Worm (Caenorhabditis elegans) whole organism, young adult: ENCODE measurements around the gene glb-15.

Experiments used
- B0336.3 ChIP-seq: fragments of 200-800 bp; sonication (Bioruptor generic); IDR thresholded peaks from 2 replicates; pipeline ENCODE4 v1.3.6; 2022; ENCODE audit warnings: missing genetic modification characterization, missing compliant biosample characterization
- D2030.7 ChIP-seq: fragments of 200-800 bp; sonication (Bioruptor generic); IDR thresholded peaks from 2 replicates; pipeline ENCODE4 v1.3.6; 2022; ENCODE audit warnings: missing genetic modification reagents, missing genetic modification characterization, missing compliant biosample characterization
- F23B12.7 ChIP-seq: sonication (generic microtip); optimal IDR thresholded peaks from 2 replicates; lab custom pipeline; 2017; ENCODE audit warnings: missing genetic modification characterization, mild to moderate bottlenecking, missing compliant biosample characterization, antibody characterized with exemption, moderate library complexity; ENCODE audit not compliant: insufficient read depth
- F37B4.10 ChIP-seq: fragments of 200-800 bp; sonication (Bioruptor generic); IDR thresholded peaks from 2 replicates; pipeline ENCODE4 v1.3.6; 2022; ENCODE audit warnings: missing genetic modification characterization, missing compliant biosample characterization
- F52B5.7 ChIP-seq: sonication (generic microtip); optimal IDR thresholded peaks from 2 replicates; lab custom pipeline; 2016; ENCODE audit warnings: mild to moderate bottlenecking, missing genetic modification characterization, missing compliant biosample characterization
- T07F8.4 ChIP-seq: sonication (generic microtip); optimal IDR thresholded peaks from 2 replicates; lab custom pipeline; 2016; ENCODE audit warnings: mild to moderate bottlenecking, missing genetic modification characterization, moderate library complexity, missing compliant biosample characterization
- Y67H2A.10 ChIP-seq: fragments of 200-800 bp; sonication (Bioruptor generic); conservative IDR thresholded peaks from 2 replicates; pipeline ENCODE4 v1.3.6; 2022; ENCODE audit warnings: missing genetic modification reagents, missing genetic modification characterization, missing compliant biosample characterization
- ama-1 ChIP-seq, 3 experiments: fragments of 150-350 bp in 1 of 3; sonication (generic microtip) in 2 of 3; optimal IDR thresholded peaks; 2 replicates each; lab custom pipeline; 2014 to 2018; ENCODE audit warnings: missing biosample characterization in 2 of 3, missing genetic modification characterization in 2 of 3, missing genetic modification reagents in 2 of 3
- aptf-2 ChIP-seq: fragments of 200-800 bp; sonication (Bioruptor generic); conservative IDR thresholded peaks from 2 replicates; pipeline ENCODE4 v1.3.6; 2022; ENCODE audit warnings: missing genetic modification reagents, missing genetic modification characterization, missing compliant biosample characterization
- aptf-3 ChIP-seq: fragments of 200-800 bp; sonication (Bioruptor generic); IDR thresholded peaks from 2 replicates; pipeline ENCODE4 v1.3.6; 2022; ENCODE audit warnings: missing genetic modification characterization, missing compliant biosample characterization
- athp-1 ChIP-seq: sonication (generic microtip); optimal IDR thresholded peaks from 2 replicates; lab custom pipeline; 2017; ENCODE audit warnings: mild to moderate bottlenecking, missing genetic modification characterization, missing compliant biosample characterization
- attf-6 ChIP-seq: fragments of 200-800 bp; sonication (Bioruptor generic); IDR thresholded peaks from 2 replicates; pipeline ENCODE4 v1.3.6; 2022; ENCODE audit warnings: missing genetic modification reagents, missing genetic modification characterization, missing compliant biosample characterization
- bed-1 ChIP-seq: fragments of 200-800 bp; sonication (Bioruptor generic); IDR thresholded peaks from 2 replicates; pipeline ENCODE4 v1.3.6; 2022; ENCODE audit warnings: missing genetic modification reagents, missing genetic modification characterization, missing compliant biosample characterization
- cebp-1 ChIP-seq, 2 experiments: fragments of 200-800 bp in 1 of 2; sonication (Bioruptor generic) in 1 of 2; sonication (generic microtip) in 1 of 2; IDR thresholded peaks in 1 of 2; optimal IDR thresholded peaks in 1 of 2; 2 replicates each; pipeline versions ENCODE4 v1.3.6 to Lab custom; 2017 to 2022; ENCODE audit warnings: missing compliant biosample characterization in 2 of 2, missing genetic modification characterization in 2 of 2, mild to moderate bottlenecking in 1 of 2, missing genetic modification reagents in 1 of 2, moderate library complexity in 1 of 2
- ceh-27 ChIP-seq: fragments of 200-800 bp; sonication (Bioruptor generic); optimal IDR thresholded peaks from 2 replicates; lab custom pipeline; 2018; ENCODE audit warnings: mild to moderate bottlenecking, missing genetic modification characterization, moderate library complexity, missing compliant biosample characterization
- ceh-58 ChIP-seq: fragments of 200-800 bp; sonication (Bioruptor generic); IDR thresholded peaks from 2 replicates; pipeline ENCODE4 v1.3.6; 2022; ENCODE audit warnings: missing genetic modification characterization, missing compliant biosample characterization
- ceh-79 ChIP-seq: sonication (generic microtip); optimal IDR thresholded peaks from 2 replicates; lab custom pipeline; 2017; ENCODE audit warnings: mild to moderate bottlenecking, missing genetic modification characterization, missing compliant biosample characterization
- ceh-91 ChIP-seq: fragments of 200-800 bp; sonication (Bioruptor generic); IDR thresholded peaks from 2 replicates; pipeline ENCODE4 v1.3.6; 2022; ENCODE audit warnings: missing genetic modification reagents, missing genetic modification characterization, missing compliant biosample characterization
- die-1 ChIP-seq: sonication (generic microtip); optimal IDR thresholded peaks from 2 replicates; lab custom pipeline; 2016; ENCODE audit warnings: missing genotype, mild to moderate bottlenecking, missing genetic modification characterization, missing compliant biosample characterization
- dpff-1 ChIP-seq: sonication (generic microtip); optimal IDR thresholded peaks from 2 replicates; lab custom pipeline; 2017; ENCODE audit warnings: mild to moderate bottlenecking, missing genetic modification characterization, missing compliant biosample characterization
- efl-1 ChIP-seq: fragments of 150-350 bp; optimal IDR thresholded peaks from 2 replicates; lab custom pipeline; 2014; ENCODE audit warnings: missing biosample characterization, missing genetic modification reagents, missing genetic modification characterization
- egl-18 ChIP-seq: fragments of 200-800 bp; sonication (Bioruptor generic); IDR thresholded peaks from 2 replicates; pipeline ENCODE4 v1.3.6; 2022; ENCODE audit warnings: missing genetic modification reagents, missing genetic modification characterization, missing compliant biosample characterization
- egl-44 ChIP-seq: fragments of 200-800 bp; sonication (Bioruptor generic); IDR thresholded peaks from 2 replicates; pipeline ENCODE4 v1.3.6; 2022; ENCODE audit warnings: missing genetic modification reagents, missing genetic modification characterization, missing compliant biosample characterization
- ekl-4 ChIP-seq: fragments of 200-800 bp; sonication (Bioruptor generic); IDR thresholded peaks from 2 replicates; pipeline ENCODE4 v1.3.6; 2022; ENCODE audit warnings: missing genetic modification reagents, missing genetic modification characterization, missing compliant biosample characterization
- ets-4 ChIP-seq: fragments of 200-800 bp; sonication (Bioruptor generic); optimal IDR thresholded peaks from 2 replicates; lab custom pipeline; 2018; ENCODE audit warnings: mild to moderate bottlenecking, missing genetic modification characterization, missing compliant biosample characterization
- fkh-3 ChIP-seq: sonication (generic microtip); optimal IDR thresholded peaks from 2 replicates; lab custom pipeline; 2016; ENCODE audit warnings: mild to moderate bottlenecking, missing genetic modification characterization, missing compliant biosample characterization
- hsf-1 ChIP-seq: fragments of 200-800 bp; sonication (Bioruptor generic); IDR thresholded peaks from 2 replicates; pipeline ENCODE4 v1.3.6; 2022; ENCODE audit warnings: missing genetic modification reagents, missing genetic modification characterization, missing compliant biosample characterization
- let-526 ChIP-seq: fragments of 200-800 bp; sonication (Bioruptor generic); IDR thresholded peaks from 2 replicates; pipeline ENCODE4 v1.3.6; 2022; ENCODE audit warnings: missing genetic modification reagents, missing genetic modification characterization, missing compliant biosample characterization
- lin-35 ChIP-seq, 3 experiments: fragments of 150-350 bp in 2 of 3; sonication (generic microtip) in 1 of 3; optimal IDR thresholded peaks; 2 replicates each; lab custom pipeline; 2014 to 2018; ENCODE audit warnings: missing biosample characterization in 3 of 3, missing genetic modification characterization in 3 of 3, missing genetic modification reagents in 3 of 3
- lin-40 ChIP-seq: sonication (generic microtip); optimal IDR thresholded peaks from 2 replicates; lab custom pipeline; 2016; ENCODE audit warnings: missing genetic modification characterization, mild to moderate bottlenecking, missing compliant biosample characterization, missing genotype, missing genetic modification reagents
- lir-1 ChIP-seq: fragments of 200-800 bp; sonication (Bioruptor generic); conservative IDR thresholded peaks from 2 replicates; pipeline ENCODE4 v1.3.6; 2022; ENCODE audit warnings: missing genetic modification reagents, missing genetic modification characterization, missing compliant biosample characterization
- madf-8 ChIP-seq: fragments of 200-800 bp; sonication (Bioruptor generic); conservative IDR thresholded peaks from 2 replicates; pipeline ENCODE4 v1.3.6; 2022; ENCODE audit warnings: missing genetic modification reagents, missing genetic modification characterization, missing compliant biosample characterization
- nfya-2 ChIP-seq: fragments of 200-800 bp; sonication (Bioruptor generic); IDR thresholded peaks from 2 replicates; pipeline ENCODE4 v1.3.6; 2022; ENCODE audit warnings: missing genetic modification reagents, missing genetic modification characterization, missing compliant biosample characterization
- nhr-179 ChIP-seq: sonication (generic microtip); optimal IDR thresholded peaks from 2 replicates; lab custom pipeline; 2016; ENCODE audit warnings: mild to moderate bottlenecking, missing genetic modification characterization, missing compliant biosample characterization
- nhr-80 ChIP-seq: sonication (generic microtip); optimal IDR thresholded peaks from 2 replicates; lab custom pipeline; 2016; ENCODE audit warnings: missing genetic modification characterization, missing compliant biosample characterization
- pbrm-1 ChIP-seq: fragments of 200-800 bp; sonication (Bioruptor generic); IDR thresholded peaks from 2 replicates; pipeline ENCODE4 v1.3.6; 2022; ENCODE audit warnings: missing genetic modification reagents, missing genetic modification characterization, missing compliant biosample characterization
- sea-2 ChIP-seq: fragments of 200-800 bp; sonication (Bioruptor generic); IDR thresholded peaks from 2 replicates; pipeline ENCODE4 v1.3.6; 2022; ENCODE audit warnings: missing genetic modification characterization, missing compliant biosample characterization
- snpc-1.1 ChIP-seq: sonication (generic microtip); optimal IDR thresholded peaks from 2 replicates; lab custom pipeline; 2017; ENCODE audit warnings: missing genetic modification characterization, mild to moderate bottlenecking, missing compliant biosample characterization, antibody characterized with exemption, moderate library complexity, missing genotype, missing genetic modification reagents; ENCODE audit not compliant: insufficient read depth
- snpc-4 ChIP-seq, 5 experiments: fragments of 150-350 bp in 1 of 5; sonication (generic microtip) in 4 of 5; optimal IDR thresholded peaks; 2 replicates each; lab custom pipeline; 2014 to 2018; ENCODE audit warnings: missing genetic modification characterization in 5 of 5, missing biosample characterization in 3 of 5, antibody characterized with exemption in 2 of 5, mild to moderate bottlenecking in 2 of 5, missing compliant biosample characterization in 2 of 5, missing genotype in 2 of 5, moderate library complexity in 2 of 5, missing genetic modification reagents in 1 of 5
- unc-130 ChIP-seq: sonication (generic microtip); optimal IDR thresholded peaks from 2 replicates; lab custom pipeline; 2016; ENCODE audit warnings: missing genetic modification reagents, missing genetic modification characterization, missing compliant biosample characterization
- xnd-1 ChIP-seq: sonication (generic microtip); optimal IDR thresholded peaks from 2 replicates; lab custom pipeline; 2016; ENCODE audit warnings: missing genotype, missing genetic modification reagents, missing genetic modification characterization, missing compliant biosample characterization
- ztf-25 ChIP-seq: fragments of 200-800 bp; sonication (Bioruptor generic); IDR thresholded peaks from 2 replicates; pipeline ENCODE4 v1.3.6; 2022; ENCODE audit warnings: missing genetic modification reagents, missing genetic modification characterization, missing compliant biosample characterization

glb-15 gene

DNA sequence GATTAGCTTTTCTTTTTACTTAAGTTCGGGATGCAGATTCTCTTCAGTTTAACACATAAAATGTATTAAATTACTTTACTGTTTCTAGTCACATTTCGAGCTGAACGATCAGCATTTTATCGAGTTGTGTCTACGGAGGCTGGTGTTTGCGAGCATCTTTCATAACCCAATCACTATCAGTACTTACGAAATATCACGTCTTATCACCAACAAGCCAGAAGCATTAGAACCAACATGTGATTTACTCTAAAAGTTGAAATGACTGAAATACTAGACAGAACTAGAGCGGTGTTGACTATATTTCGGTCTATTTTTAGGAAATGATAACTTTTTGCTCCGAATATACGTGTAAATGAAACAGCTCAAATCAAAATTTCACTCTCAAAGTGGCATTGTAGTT, 30.4 kb upstream of the glb-15 start:
- TF ChIP-seq egl-18 (GFP tag; lab: Robert Waterston, UW) (no peak), nhr-80 (tag; lab: Kevin White, UChicago) (peak; percentile 47), cebp-1 (GFP tag; IDR thresholded peaks at IDR 0.05; lab: Robert Waterston, UW) (peak; percentile 88), cebp-1 (tag; optimal IDR thresholded peaks at IDR 0.05; lab: Kevin White, UChicago) (peak; percentile 87)

DNA sequence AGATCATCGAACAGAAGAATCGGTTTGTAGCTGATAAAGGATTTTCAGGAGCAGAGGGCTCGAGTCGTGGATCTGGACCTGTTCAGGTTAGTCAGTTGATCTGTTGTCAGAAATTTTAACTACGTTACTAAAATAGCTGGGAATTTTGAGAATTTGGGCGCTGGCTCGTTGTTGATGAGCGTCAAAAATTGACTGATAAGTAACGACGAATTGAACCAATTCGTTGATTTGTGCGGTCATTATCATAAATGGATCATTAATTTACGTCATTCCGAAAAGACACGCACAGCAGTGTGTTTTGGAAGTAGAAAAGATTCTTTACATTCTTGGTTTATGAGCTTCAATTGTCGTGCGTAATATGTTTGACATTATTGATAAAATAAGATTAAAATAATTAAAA, 29.7 kb upstream of the glb-15 start:
- TF ChIP-seq F23B12.7 (tag; lab: Kevin White, UChicago): no peak
- TF ChIP-seq die-1 (tag; lab: Kevin White, UChicago): no peak
- TF ChIP-seq ama-1 (optimal IDR thresholded peaks at IDR 0.05; lab: Kevin White, UChicago): no peak
- TF ChIP-seq ama-1 (GFP tag; optimal IDR thresholded peaks at IDR 0.05; lab: Kevin White, UChicago): no peak
- no peak for TF ChIP-seq efl-1
- TF ChIP-seq egl-18 (GFP tag; lab: Robert Waterston, UW): no peak
- no peak for TF ChIP-seq Y67H2A.10 (GFP tag; lab: Robert Waterston, UW)
- no peak for TF ChIP-seq nhr-179
- no peak for TF ChIP-seq nfya-2 (GFP tag; lab: Robert Waterston, UW)
- no peak for TF ChIP-seq F37B4.10
- no peak for TF ChIP-seq ekl-4 (GFP tag; lab: Robert Waterston, UW)
- no peak for TF ChIP-seq lir-1 (GFP tag; lab: Robert Waterston, UW)
- TF ChIP-seq aptf-2 (GFP tag; lab: Robert Waterston, UW): no peak
- TF ChIP-seq dpff-1: no peak
- TF ChIP-seq ceh-27 (GFP tag; lab: Kevin White, UChicago): no peak
- TF ChIP-seq xnd-1 (tag; lab: Kevin White, UChicago): no peak

DNA sequence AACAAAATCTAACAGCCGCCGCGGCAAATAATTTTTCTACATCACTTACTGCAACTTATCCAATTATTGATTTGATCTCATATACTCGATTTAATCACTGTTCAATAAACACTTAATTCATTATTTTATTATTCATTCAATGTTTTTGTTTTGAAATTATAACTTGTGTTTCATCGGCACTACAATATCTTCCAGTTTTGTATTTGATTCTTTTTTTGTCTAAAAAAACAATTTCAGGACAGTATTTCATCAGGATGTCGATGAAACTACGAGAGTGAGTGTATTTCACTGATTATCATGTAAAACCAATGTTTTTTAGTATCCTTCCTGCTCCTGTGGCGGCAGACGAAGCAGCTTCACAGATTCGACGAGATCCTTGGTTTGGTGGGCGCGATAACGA, 27.2 kb upstream of the glb-15 start, which contains the start of gene skp-1:
skp-1 (plus strand) TSS at position 238 of the 400 bp plus-strand sequence.
- no peak for TF ChIP-seq egl-44 (GFP tag; lab: Robert Waterston, UW)
- no peak for TF ChIP-seq F52B5.7 (tag; lab: Kevin White, UChicago)
- TF ChIP-seq fkh-3 (tag; lab: Kevin White, UChicago): no peak
- no peak for TF ChIP-seq ceh-91 (GFP tag; lab: Robert Waterston, UW)
- no peak for TF ChIP-seq D2030.7 (GFP tag; lab: Robert Waterston, UW)
- TF ChIP-seq B0336.3: no peak; the same call in 1 of the 2 replicates
- TF ChIP-seq hsf-1 (GFP tag; lab: Robert Waterston, UW): no peak
- TF ChIP-seq ceh-58 (GFP tag; lab: Robert Waterston, UW): no peak
- no peak for TF ChIP-seq xnd-1 (tag; lab: Kevin White, UChicago)
- TF ChIP-seq ztf-25 (GFP tag; lab: Robert Waterston, UW): no peak
- no peak for TF ChIP-seq attf-6 (GFP tag; lab: Robert Waterston, UW)
- no peak for TF ChIP-seq nhr-179
- TF ChIP-seq, all 124 proteins: peak for 0

DNA sequence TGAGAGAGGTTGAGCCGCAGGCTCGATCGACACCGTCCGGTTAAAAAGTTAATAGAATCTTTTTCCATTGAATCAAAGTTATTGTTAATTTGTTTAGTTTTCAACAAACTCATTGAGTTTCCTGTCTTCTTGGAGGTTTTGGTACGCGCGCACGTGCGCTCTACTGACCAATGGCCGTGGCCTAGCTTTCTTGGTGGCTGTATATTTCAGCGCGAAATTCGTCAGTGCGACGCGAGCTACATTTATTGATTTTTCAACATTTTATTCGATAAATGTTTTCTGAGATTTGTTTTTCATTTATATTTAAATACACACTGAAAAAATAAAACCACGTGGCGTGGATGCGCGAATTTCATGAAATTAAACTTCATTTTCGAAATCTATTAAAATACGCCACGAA, 26.1 kb upstream of the glb-15 start, which contains the start of gene bir-1:
bir-1 (plus strand) TSS at position 312 of the 400 bp plus-strand sequence.
- TF ChIP-seq ceh-91 (GFP tag; lab: Robert Waterston, UW) (0 out of 2 replicates have a peak, but pooled peaks have one; percentile 35), lin-40 (tag; lab: Kevin White, UChicago) (no peak), ama-1 (optimal IDR thresholded peaks at IDR 0.05; lab: Kevin White, UChicago) (no peak), ama-1 (GFP tag; optimal IDR thresholded peaks at IDR 0.05; lab: Kevin White, UChicago) (no peak), athp-1 (tag; lab: Kevin White, UChicago) (peak; percentile 52), bed-1 (GFP tag; lab: Robert Waterston, UW) (no peak), snpc-4 (GFP tag; optimal IDR thresholded peaks at IDR 0.05; lab: Kevin White, UChicago) (no peak), snpc-4 (tag; optimal IDR thresholded peaks at IDR 0.05; lab: Kevin White, UChicago) (peak in 2 of 4 experiments; percentile 37 to 58), unc-130 (peak; percentile 42), D2030.7 (GFP tag; lab: Robert Waterston, UW) (peak; percentile 66), ceh-79 (tag; lab: Kevin White, UChicago) (no peak), madf-8 (GFP tag; lab: Robert Waterston, UW) (peak; percentile 15; the same call in 1 of the 2 replicates), sea-2 (no peak), lin-35 (GFP tag; optimal IDR thresholded peaks at IDR 0.05; lab: Kevin White, UChicago) (no peak), aptf-3 (no peak), T07F8.4 (tag; lab: Kevin White, UChicago) (no peak), B0336.3 (no peak), ets-4 (GFP tag; lab: Kevin White, UChicago) (no peak), F37B4.10 (no peak), let-526 (GFP tag; lab: Robert Waterston, UW) (no peak), snpc-1.1 (tag; lab: Kevin White, UChicago) (no peak), pbrm-1 (GFP tag; lab: Robert Waterston, UW) (0 out of 2 replicates have a peak, but pooled peaks have one; percentile 27)
